Worm (Caenorhabditis elegans): ENCODE results near the gene W02C12.2.

ce11 chrIV:3956705-3957104, 51.1 kb downstream of the W02C12.2 start, which contains the start of gene clec-74:
- no peak for TF ChIP-seq ztf-11 (tag; optimal IDR thresholded peaks at IDR 0.05)
- no peak for TF ChIP-seq snpc-4 (tag; optimal IDR thresholded peaks at IDR 0.05)
- TF ChIP-seq fos-1 (tag; optimal IDR thresholded peaks at IDR 0.05): no peak
